Fruit fly (Drosophila melanogaster) whole organism, embryonic: Measurements from ENCODE around the gene CG34347.
A peak's percentile ranks its signal among the peaks of the same experiment; 100 is the strongest.

ENCODE experiments used
- CG1024 ChIP-seq: fragments of 200-800 bp; sonication (Bioruptor generic); IDR thresholded peaks from 2 replicates; pipeline ENCODE4 v1.3.6; 2022; ENCODE audit warnings: missing biosample characterization, missing genetic modification characterization
- CG11093 ChIP-seq: fragments of 200-800 bp; sonication (Bioruptor generic); IDR thresholded peaks from 3 replicates; pipeline ENCODE4 v1.3.6; 2022; ENCODE audit warnings: missing biosample characterization, missing genetic modification characterization
- CG11560 ChIP-seq: fragments of 200-800 bp; sonication (Bioruptor generic); IDR thresholded peaks from 3 replicates; pipeline ENCODE4 v1.3.6; 2022; ENCODE audit warnings: missing biosample characterization, missing genetic modification characterization
- CG12219 ChIP-seq: fragments of 200-800 bp; sonication (Bioruptor generic); optimal IDR thresholded peaks from 3 replicates; lab custom pipeline; 2018; ENCODE audit warnings: missing biosample characterization, mild to moderate bottlenecking, missing genetic modification characterization
- CG12236 ChIP-seq: fragments of 200-800 bp; sonication (Bioruptor generic); optimal IDR thresholded peaks from 2 replicates; lab custom pipeline; 2016; ENCODE audit warnings: missing biosample characterization, missing genetic modification characterization
- CG12744 ChIP-seq: fragments of 200-800 bp; sonication (Bioruptor generic); optimal IDR thresholded peaks from 2 replicates; lab custom pipeline; 2016; ENCODE audit warnings: missing biosample characterization, missing genetic modification characterization
- CG14014 ChIP-seq: fragments of 200-800 bp; sonication (Bioruptor generic); IDR thresholded peaks from 2 replicates; pipeline ENCODE4 v1.3.6; 2022; ENCODE audit warnings: missing biosample characterization, missing genetic modification characterization
- CG1602 ChIP-seq: fragments of 200-800 bp; sonication (Bioruptor generic); optimal IDR thresholded peaks from 3 replicates; lab custom pipeline; 2016; ENCODE audit warnings: missing biosample characterization, missing genetic modification characterization
- CG2875 ChIP-seq: fragments of 200-800 bp; sonication (Bioruptor generic); optimal IDR thresholded peaks from 2 replicates; lab custom pipeline; 2017; ENCODE audit warnings: missing biosample characterization, mild to moderate bottlenecking, missing genetic modification characterization, missing genetic modification reagents
- CG31224 ChIP-seq: fragments of 200-800 bp; sonication (Bioruptor generic); IDR thresholded peaks from 2 replicates; pipeline ENCODE4 v1.3.6; 2022; ENCODE audit warnings: missing biosample characterization, missing genetic modification characterization
- CG34224 ChIP-seq: fragments of 200-800 bp; sonication (Bioruptor generic); IDR thresholded peaks from 3 replicates; pipeline ENCODE4 v1.3.6; 2022; ENCODE audit warnings: missing biosample characterization, missing genetic modification characterization; ENCODE audit not compliant: partially characterized antibody
- CG42726 ChIP-seq: fragments of 200-800 bp; sonication (Bioruptor generic); IDR thresholded peaks from 2 replicates; pipeline ENCODE4 v1.3.6; 2022; ENCODE audit warnings: missing biosample characterization, missing genetic modification characterization; ENCODE audit not compliant: partially characterized antibody
- CG4360 ChIP-seq: fragments of 200-800 bp; sonication (Bioruptor generic); IDR thresholded peaks from 2 replicates; pipeline ENCODE4 v1.3.6; 2022; ENCODE audit warnings: missing biosample characterization, missing genetic modification characterization
- CG4617 ChIP-seq: fragments of 200-800 bp; sonication (Bioruptor generic); optimal IDR thresholded peaks from 3 replicates; lab custom pipeline; 2016; ENCODE audit warnings: missing biosample characterization, missing genetic modification characterization, borderline replicate concordance
- CG5953 ChIP-seq: fragments of 200-800 bp; sonication (Bioruptor generic); IDR thresholded peaks from 2 replicates; pipeline ENCODE4 v1.3.6; 2022; ENCODE audit warnings: missing biosample characterization, missing genetic modification characterization
- CG6765 ChIP-seq: fragments of 200-800 bp; sonication (Bioruptor generic); optimal IDR thresholded peaks from 3 replicates; lab custom pipeline; 2017; ENCODE audit warnings: missing biosample characterization, mild to moderate bottlenecking, missing genetic modification characterization
- CG7745 ChIP-seq: fragments of 200-800 bp; sonication (Bioruptor generic); optimal IDR thresholded peaks from 2 replicates; lab custom pipeline; 2018; ENCODE audit warnings: missing biosample characterization, mild to moderate bottlenecking, missing genetic modification characterization, moderate library complexity
- CG9609 ChIP-seq: fragments of 200-800 bp; sonication (Bioruptor generic); optimal IDR thresholded peaks from 3 replicates; lab custom pipeline; 2016; ENCODE audit warnings: missing biosample characterization, missing genetic modification characterization
- Camta ChIP-seq: fragments of 200-800 bp; sonication (Bioruptor generic); optimal IDR thresholded peaks from 2 replicates; lab custom pipeline; 2016; ENCODE audit warnings: missing biosample characterization, missing genetic modification characterization
- Dek ChIP-seq: fragments of 200-800 bp; sonication (Bioruptor generic); optimal IDR thresholded peaks from 3 replicates; lab custom pipeline; 2019; ENCODE audit warnings: missing biosample characterization, mild to moderate bottlenecking, missing genetic modification characterization, moderate library complexity
- Dp ChIP-seq: fragments of 200-800 bp; sonication (Bioruptor generic); optimal IDR thresholded peaks from 2 replicates; lab custom pipeline; 2018; ENCODE audit warnings: missing biosample characterization, mild to moderate bottlenecking, missing genetic modification characterization, moderate library complexity
- Dref ChIP-seq: fragments of 200-800 bp; sonication (Bioruptor generic); IDR thresholded peaks from 2 replicates; pipeline ENCODE4 v1.3.6; 2022; ENCODE audit warnings: missing biosample characterization, missing genetic modification characterization
- H15 ChIP-seq: fragments of 200-800 bp; sonication (Bioruptor generic); IDR thresholded peaks from 3 replicates; pipeline ENCODE4 v1.3.6; 2022; ENCODE audit warnings: missing biosample characterization, missing genetic modification characterization
- HLH3B ChIP-seq: fragments of 200-800 bp; sonication (Bioruptor generic); IDR thresholded peaks from 2 replicates; pipeline ENCODE4 v1.3.6; 2022; ENCODE audit warnings: missing biosample characterization, missing genetic modification characterization
- Hr39 ChIP-seq: fragments of >200 bp; optimal IDR thresholded peaks from 2 replicates; lab custom pipeline; 2017
- Oli ChIP-seq: fragments of 200-800 bp; sonication (Bioruptor generic); optimal IDR thresholded peaks from 2 replicates; lab custom pipeline; 2018; ENCODE audit warnings: missing biosample characterization, mild to moderate bottlenecking, missing genetic modification characterization, moderate library complexity
- Pdp1 ChIP-seq, 2 experiments: fragments of 200-800 bp; sonication (Bioruptor generic); optimal IDR thresholded peaks; 3 replicates each; lab custom pipeline; 2016; ENCODE audit warnings: missing biosample characterization in 2 of 2, missing genetic modification characterization in 2 of 2, mild to moderate bottlenecking in 1 of 2, moderate library complexity in 1 of 2
- Sin3A ChIP-seq: fragments of >200 bp; optimal IDR thresholded peaks from 2 replicates; lab custom pipeline; 2018
- Six4 ChIP-seq: fragments of 200-800 bp; sonication (Bioruptor generic); optimal IDR thresholded peaks from 2 replicates; lab custom pipeline; 2016; ENCODE audit warnings: missing biosample characterization, missing genetic modification characterization
- Sox102F ChIP-seq: fragments of 200-800 bp; sonication (Bioruptor generic); optimal IDR thresholded peaks from 2 replicates; lab custom pipeline; 2018; ENCODE audit warnings: missing biosample characterization, mild to moderate bottlenecking, missing genetic modification characterization, moderate library complexity
- caup ChIP-seq: fragments of 200-800 bp; sonication (Bioruptor generic); optimal IDR thresholded peaks from 3 replicates; lab custom pipeline; 2017; ENCODE audit warnings: missing biosample characterization, mild to moderate bottlenecking, missing genetic modification characterization, moderate library complexity; ENCODE audit not compliant: severe bottlenecking
- cg ChIP-seq: fragments of 200-800 bp; sonication (Bioruptor generic); optimal IDR thresholded peaks from 3 replicates; lab custom pipeline; 2019; ENCODE audit warnings: missing biosample characterization, mild to moderate bottlenecking, missing genetic modification characterization, moderate library complexity
- corto ChIP-seq: fragments of 200-800 bp; sonication (Bioruptor generic); optimal IDR thresholded peaks from 2 replicates; lab custom pipeline; 2016; ENCODE audit warnings: missing biosample characterization, mild to moderate bottlenecking, missing genetic modification characterization, moderate library complexity
- cwo ChIP-seq: fragments of 200-800 bp; sonication (Bioruptor generic); optimal IDR thresholded peaks from 3 replicates; lab custom pipeline; 2017; ENCODE audit warnings: missing biosample characterization, missing genetic modification characterization, mild to moderate bottlenecking, moderate library complexity, missing genetic modification reagents
- dysf ChIP-seq: fragments of 200-800 bp; sonication (Bioruptor generic); IDR thresholded peaks from 3 replicates; pipeline ENCODE4 v1.3.6; 2022; ENCODE audit warnings: missing biosample characterization, missing genetic modification characterization
- gcm2 ChIP-seq: fragments of 200-800 bp; sonication (Bioruptor generic); optimal IDR thresholded peaks from 2 replicates; lab custom pipeline; 2016; ENCODE audit warnings: missing biosample characterization, missing genetic modification characterization
- grau ChIP-seq: fragments of 200-800 bp; optimal IDR thresholded peaks from 3 replicates; lab custom pipeline; 2019; ENCODE audit warnings: missing biosample characterization, mild to moderate bottlenecking, missing genetic modification characterization, moderate library complexity
- hbn ChIP-seq: fragments of 200-800 bp; sonication (Bioruptor generic); IDR thresholded peaks from 2 replicates; pipeline ENCODE4 v1.3.6; 2022; ENCODE audit warnings: missing biosample characterization, missing genetic modification characterization; ENCODE audit not compliant: partially characterized antibody
- kah ChIP-seq: fragments of 200-800 bp; sonication (Bioruptor generic); optimal IDR thresholded peaks from 2 replicates; lab custom pipeline; 2018; ENCODE audit warnings: missing biosample characterization, mild to moderate bottlenecking, missing genetic modification characterization
- lov ChIP-seq, 2 experiments: fragments of 200-800 bp in 1 of 2; fragments of >200 bp in 1 of 2; sonication (Bioruptor generic) in 1 of 2; IDR thresholded peaks in 1 of 2; optimal IDR thresholded peaks in 1 of 2; 2 replicates in 1 of 2; 3 replicates in 1 of 2; pipeline versions ENCODE4 v1.3.6 to Lab custom; 2017 to 2022; ENCODE audit warnings: missing biosample characterization in 1 of 2, missing genetic modification characterization in 1 of 2
- mld ChIP-seq: fragments of 200-800 bp; sonication (Bioruptor generic); IDR thresholded peaks from 3 replicates; pipeline ENCODE4 v1.3.6; 2022; ENCODE audit warnings: missing biosample characterization, missing genetic modification characterization; ENCODE audit not compliant: partially characterized antibody
- schlank ChIP-seq: fragments of 200-800 bp; sonication (Bioruptor generic); optimal IDR thresholded peaks from 2 replicates; lab custom pipeline; 2018; ENCODE audit warnings: missing biosample characterization, mild to moderate bottlenecking, missing genetic modification characterization
- sisA ChIP-seq: fragments of 200-800 bp; sonication (Bioruptor generic); IDR thresholded peaks from 2 replicates; pipeline ENCODE4 v1.3.6; 2022; ENCODE audit warnings: missing biosample characterization, missing genetic modification characterization
- sob ChIP-seq: fragments of 200-800 bp; sonication (Bioruptor generic); IDR thresholded peaks from 2 replicates; pipeline ENCODE4 v1.3.6; 2022; ENCODE audit warnings: missing biosample characterization, missing genetic modification characterization
- tap ChIP-seq: fragments of 200-800 bp; optimal IDR thresholded peaks from 3 replicates; lab custom pipeline; 2019; ENCODE audit warnings: missing biosample characterization, mild to moderate bottlenecking, missing genetic modification characterization, moderate library complexity
- tna ChIP-seq: fragments of 200-800 bp; sonication (Bioruptor generic); IDR thresholded peaks from 2 replicates; pipeline ENCODE4 v1.3.6; 2022; ENCODE audit warnings: missing biosample characterization, missing genetic modification characterization; ENCODE audit not compliant: partially characterized antibody
- wek ChIP-seq: fragments of 200-800 bp; sonication (Bioruptor generic); optimal IDR thresholded peaks from 3 replicates; lab custom pipeline; 2018; ENCODE audit warnings: missing biosample characterization, mild to moderate bottlenecking, missing genetic modification characterization, moderate library complexity
- zen2 ChIP-seq: fragments of 200-800 bp; sonication (Bioruptor generic); IDR thresholded peaks from 3 replicates; pipeline ENCODE4 v1.3.6; 2022; ENCODE audit warnings: missing biosample characterization, missing genetic modification characterization; ENCODE audit not compliant: partially characterized antibody

The CG34347 gene

DNA sequence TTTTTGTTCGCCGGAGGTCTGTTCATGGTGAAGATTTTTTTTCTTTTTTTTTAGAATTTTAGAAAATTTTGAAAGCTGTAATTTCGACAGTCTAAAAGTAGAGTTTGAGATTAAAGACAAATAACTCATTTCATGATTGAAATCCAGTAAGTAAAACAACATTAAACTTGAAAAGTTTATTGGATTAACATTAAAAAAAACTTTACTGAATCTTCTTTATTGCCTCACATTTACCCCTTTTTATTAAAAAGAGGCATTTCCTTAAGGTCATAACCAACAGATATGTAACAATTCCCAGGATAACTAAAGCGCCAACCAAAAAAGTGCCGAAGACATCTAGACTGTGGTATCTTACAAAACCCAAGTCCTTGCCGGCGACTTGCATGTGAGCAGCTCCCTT, 82.5 kb downstream of the CG34347 start, which contains the start of gene CG31204:
TSS of gene CG31204 (minus strand) at position 101 of the 400 bp plus-strand sequence.
- TF ChIP-seq CG2875 (GFP tag; lab: Kevin White, UChicago) = no peak
- no peak for TF ChIP-seq Dref (GFP tag; lab: Robert Waterston, UW)
- TF ChIP-seq Six4 (GFP tag; lab: Kevin White, UChicago) = no peak
- no peak for TF ChIP-seq Hr39 (lab: Kevin White, UChicago)
- TF ChIP-seq Dp (GFP tag; lab: Kevin White, UChicago) = no peak
- TF ChIP-seq kah (GFP tag; lab: Kevin White, UChicago) = no peak
- TF ChIP-seq corto (GFP tag; lab: Kevin White, UChicago) = no peak
- TF ChIP-seq mld = no peak
- TF ChIP-seq CG7745 = no peak
- no peak for TF ChIP-seq tap (tag; lab: Kevin White, UChicago)
- TF ChIP-seq CG1024 (GFP tag; lab: Robert Waterston, UW) = no peak
- TF ChIP-seq H15 = no peak
- TF ChIP-seq sisA (GFP tag; lab: Robert Waterston, UW) = no peak
- no peak for TF ChIP-seq CG12236 (GFP tag; lab: Kevin White, UChicago)
- no peak for TF ChIP-seq schlank (tag; lab: Kevin White, UChicago)

DNA sequence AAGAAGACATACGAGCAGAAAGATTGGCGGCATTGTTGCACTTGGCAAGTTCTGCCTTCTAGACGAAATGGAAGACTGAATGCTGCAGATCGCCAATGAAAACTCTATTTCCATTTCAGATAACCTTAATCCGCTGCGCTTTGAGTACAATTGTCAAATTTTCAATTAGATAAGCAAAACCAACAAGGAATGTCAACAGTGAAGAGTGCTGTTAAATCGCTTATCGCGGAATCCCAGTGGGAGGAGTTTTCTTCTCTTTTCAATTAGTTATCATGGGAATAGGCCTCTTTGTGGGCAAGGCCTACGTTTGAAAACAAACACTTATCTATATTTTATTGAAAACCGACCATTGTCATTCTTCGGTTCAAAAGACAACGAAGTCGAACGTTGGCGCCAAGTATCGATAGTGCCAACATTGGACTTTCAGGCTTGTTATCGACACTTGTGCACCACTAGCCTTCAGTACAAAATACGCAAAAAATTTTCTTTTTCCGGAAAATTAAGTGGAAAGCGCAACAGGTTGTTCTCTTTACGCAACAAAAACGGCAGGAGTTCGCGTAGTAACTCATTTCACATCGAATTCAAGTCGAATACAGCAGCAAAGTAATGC, 84.4 kb downstream of the CG34347 start, which contains the start of the genes Ugt35D1 and Gcn2:
TSS of gene Ugt35D1 (minus strand) at position 83 of the 610 bp plus-strand sequence.
TSS of gene Gcn2 (plus strand) at position 439 of the 610 bp plus-strand sequence.
- TF ChIP-seq Pdp1 (GFP tag; optimal IDR thresholded peaks at IDR 0.05; lab: Kevin White, UChicago) (no peak), Oli (tag; lab: Kevin White, UChicago) (no peak), CG14014 (GFP tag; lab: Robert Waterston, UW) (no peak), caup (no peak), Dek (tag; lab: Kevin White, UChicago) (no peak), CG6765 (GFP tag; lab: Kevin White, UChicago) (no peak), dysf (no peak), CG9609 (GFP tag; lab: Kevin White, UChicago) (no peak), wek (GFP tag; lab: Kevin White, UChicago) (peak; percentile 57), CG1602 (peak; percentile 29), Sox102F (no peak), tna (GFP tag; lab: Robert Waterston, UW) (no peak), Hr39 (lab: Kevin White, UChicago) (no peak), zen2 (GFP tag; lab: Robert Waterston, UW) (no peak; the same call in 2 of the 3 replicates), HLH3B (GFP tag; lab: Robert Waterston, UW) (peak; percentile 40; the same call in 1 of the 2 replicates), CG11560 (tag; lab: Robert Waterston, UW) (no peak), CG42726 (GFP tag; lab: Robert Waterston, UW) (0 out of 2 replicates have a peak, but pooled peaks have one; percentile 20), CG5953 (GFP tag; lab: Robert Waterston, UW) (no peak), grau (no peak), CG11093 (peak; percentile 37; the same call in 1 of the 3 replicates), CG12236 (GFP tag; lab: Kevin White, UChicago) (peak; percentile 25), Sin3A (lab: Kevin White, UChicago) (no peak), CG12219 (peak; percentile 19), CG12744 (GFP tag; lab: Kevin White, UChicago) (no peak), gcm2 (GFP tag; lab: Kevin White, UChicago) (no peak), hbn (peak; percentile 57), CG34224 (GFP tag; lab: Robert Waterston, UW) (peak; percentile 75), cwo (GFP tag; lab: Kevin White, UChicago) (no peak), CG4617 (GFP tag; lab: Kevin White, UChicago) (peak; percentile 48), cg (GFP tag; lab: Kevin White, UChicago) (no peak), Camta (GFP tag; lab: Kevin White, UChicago) (peak; percentile 66), sob (GFP tag; lab: Robert Waterston, UW) (peak; percentile 23; the same call in 1 of the 2 replicates), lov (optimal IDR thresholded peaks at IDR 0.05; lab: Kevin White, UChicago) (no peak), lov (GFP tag; IDR thresholded peaks at IDR 0.05; lab: Robert Waterston, UW) (peak; percentile 71; the same call in 1 of the 3 replicates), CG4360 (peak; percentile 61), CG31224 (GFP tag; lab: Robert Waterston, UW) (no peak)
